Fruit fly (Drosophila melanogaster): ENCODE data around the gene Cpr64Ac.

Gene Cpr64Ac

dm6 chr3L:4230357-4230901 lies 17.7 kb upstream of the Cpr64Ac start (continued):
- peak; percentile 80 for TF ChIP-seq sob (GFP tag; IDR thresholded peaks at IDR 0.05)
- peak; percentile 99 for TF ChIP-seq zen (tag; optimal IDR thresholded peaks at IDR 0.05)
- no peak for TF ChIP-seq bigmax (GFP tag; optimal IDR thresholded peaks at IDR 0.05)
- peak; percentile 82 for TF ChIP-seq ssp (GFP tag; IDR thresholded peaks at IDR 0.05)
- TF ChIP-seq yki (optimal IDR thresholded peaks at IDR 0.05) = no peak
- peak; percentile 87 for TF ChIP-seq CG17568 (GFP tag; optimal IDR thresholded peaks at IDR 0.05)
- peak; percentile 96 for TF ChIP-seq row (GFP tag; IDR thresholded peaks at IDR 0.05)
- TF ChIP-seq dati (GFP tag; IDR thresholded peaks at IDR 0.05) = peak; percentile 43
- TF ChIP-seq Fer2 (tag; optimal IDR thresholded peaks at IDR 0.05) = peak; percentile 65
- peak; percentile 93 for TF ChIP-seq CG10267 (tag; optimal IDR thresholded peaks at IDR 0.05)
- peak; percentile 89 for TF ChIP-seq lmd (GFP tag; IDR thresholded peaks at IDR 0.05)
- peak; percentile 81 for TF ChIP-seq E2f1 (GFP tag; IDR thresholded peaks at IDR 0.05)
- TF ChIP-seq CG3847 (GFP tag; IDR thresholded peaks at IDR 0.05) = peak; percentile 75
- peak; percentile 95 for TF ChIP-seq CG10209 (GFP tag; optimal IDR thresholded peaks at IDR 0.05)
- peak; percentile 78 for TF ChIP-seq wek (GFP tag; optimal IDR thresholded peaks at IDR 0.05)
- peak; percentile 73 for TF ChIP-seq CG9215 (GFP tag; IDR thresholded peaks at IDR 0.05)
- TF ChIP-seq CG13624 (GFP tag; optimal IDR thresholded peaks at IDR 0.05) = peak; percentile 76
- peak; percentile 82 for TF ChIP-seq CG14050 (GFP tag; IDR thresholded peaks at IDR 0.05)
- TF ChIP-seq Kr (GFP tag; optimal IDR thresholded peaks at IDR 0.05) = peak; percentile 96
- peak; percentile 97 for TF ChIP-seq CG17829 (tag; optimal IDR thresholded peaks at IDR 0.05)
- peak; percentile 77 for TF ChIP-seq CG1792 (GFP tag; optimal IDR thresholded peaks at IDR 0.05)
- peak; percentile 93 for TF ChIP-seq CG12236 (GFP tag; optimal IDR thresholded peaks at IDR 0.05)
- peak; percentile 90 for TF ChIP-seq stc (GFP tag; IDR thresholded peaks at IDR 0.05)
- peak; percentile 61 for TF ChIP-seq CG6854 (GFP tag; optimal IDR thresholded peaks at IDR 0.05)
- TF ChIP-seq CG2712 (tag; optimal IDR thresholded peaks at IDR 0.05) = peak; percentile 98
- TF ChIP-seq CG7839 (tag; optimal IDR thresholded peaks at IDR 0.05) = peak; percentile 95
- TF ChIP-seq gce (GFP tag; IDR thresholded peaks at IDR 0.05) = peak; percentile 84
- peak; percentile 88 for TF ChIP-seq tgo (GFP tag; IDR thresholded peaks at IDR 0.05)
- TF ChIP-seq bab2 (GFP tag; optimal IDR thresholded peaks at IDR 0.05) = peak; percentile 92
- TF ChIP-seq gfzf (GFP tag; optimal IDR thresholded peaks at IDR 0.05) = peak; percentile 4
- TF ChIP-seq tio (GFP tag; optimal IDR thresholded peaks at IDR 0.05) = peak; percentile 93
- peak; percentile 94 for TF ChIP-seq Camta (GFP tag; optimal IDR thresholded peaks at IDR 0.05)
- TF ChIP-seq Ada2b (GFP tag; IDR thresholded peaks at IDR 0.05) = peak; percentile 65
- peak; percentile 97 for TF ChIP-seq nmo (GFP tag; optimal IDR thresholded peaks at IDR 0.05)
- TF ChIP-seq dpn (GFP tag; optimal IDR thresholded peaks at IDR 0.05) = peak; percentile 91 to 93
- TF ChIP-seq CG11398 (GFP tag; optimal IDR thresholded peaks at IDR 0.05) = peak; percentile 91
- TF ChIP-seq Adf1 (GFP tag; IDR thresholded peaks at IDR 0.05) = no peak
- peak; percentile 79 for TF ChIP-seq her (GFP tag; optimal IDR thresholded peaks at IDR 0.05)
- peak; percentile 99 for TF ChIP-seq Ets65A (GFP tag)
- peak; percentile 68 for TF ChIP-seq CG14965 (GFP tag; optimal IDR thresholded peaks at IDR 0.05; ENCODE audit: borderline replicate concordance)
- no peak for TF ChIP-seq CG6791 (GFP tag; IDR thresholded peaks at IDR 0.05; ENCODE audit: partially characterized antibody)
- TF ChIP-seq CG17612 (GFP tag; IDR thresholded peaks at IDR 0.05) = peak; percentile 40; the same call in 1 of the 2 replicates
- peak; percentile 97 for TF ChIP-seq CG15479 (GFP tag; optimal IDR thresholded peaks at IDR 0.05)
- peak; percentile 78 for TF ChIP-seq CG5953 (GFP tag; IDR thresholded peaks at IDR 0.05)
- TF ChIP-seq so (GFP tag; IDR thresholded peaks at IDR 0.05) = peak; percentile 90
- TF ChIP-seq CG42726 (GFP tag; IDR thresholded peaks at IDR 0.05; ENCODE audit: partially characterized antibody) = no peak
- peak; percentile 14 for TF ChIP-seq sima (GFP tag; optimal IDR thresholded peaks at IDR 0.05)
- TF ChIP-seq CTCF (GFP tag; optimal IDR thresholded peaks at IDR 0.05) = peak; percentile 44
- TF ChIP-seq CG10543 (GFP tag; optimal IDR thresholded peaks at IDR 0.05) = peak; percentile 82
- peak; percentile 92 for TF ChIP-seq peb (GFP tag; IDR thresholded peaks at IDR 0.05)
- peak; percentile 83 for TF ChIP-seq CG30020 (tag; optimal IDR thresholded peaks at IDR 0.05)
- TF ChIP-seq cato (GFP tag; optimal IDR thresholded peaks at IDR 0.05; ENCODE audit: borderline replicate concordance) = peak; percentile 91

Measured in whole organism, embryonic.